Fruit fly (Drosophila melanogaster): Measurements from ENCODE around the gene CBP.

DNA sequence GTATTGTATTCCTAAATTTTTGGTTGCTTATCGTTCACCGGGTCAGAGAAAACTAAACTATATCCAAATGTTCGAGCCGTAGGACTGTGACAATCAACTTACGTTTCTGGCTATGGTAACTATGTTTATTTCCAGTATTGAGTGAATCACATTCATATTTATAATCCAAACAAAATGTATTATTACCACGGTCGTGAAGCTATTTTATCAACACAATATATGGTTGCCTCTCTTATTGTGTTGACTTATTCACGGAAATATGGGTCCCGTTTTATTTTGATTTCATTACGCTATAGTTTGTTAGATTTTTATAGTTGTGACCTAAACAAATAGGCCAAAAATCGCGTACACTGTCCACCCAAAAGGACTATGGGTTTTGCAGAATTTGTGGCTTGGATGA lies 10.3 kb downstream of the CBP start, which contains the start of gene CG15034:
- no peak for TF ChIP-seq spab (GFP tag; optimal IDR thresholded peaks at IDR 0.05)
- TF ChIP-seq CG4318 (GFP tag; optimal IDR thresholded peaks at IDR 0.05) = no peak
- no peak for TF ChIP-seq Ets96B (tag; optimal IDR thresholded peaks at IDR 0.05)
- no peak for TF ChIP-seq OdsH (GFP tag; optimal IDR thresholded peaks at IDR 0.05)
- TF ChIP-seq fkh (GFP tag; optimal IDR thresholded peaks at IDR 0.05) = no peak
- TF ChIP-seq cyc (GFP tag; optimal IDR thresholded peaks at IDR 0.05) = no peak
- TF ChIP-seq CG11762 (GFP tag; optimal IDR thresholded peaks at IDR 0.05; ENCODE audit: insufficient read depth) = no peak
- no peak for TF ChIP-seq CG6163 (GFP tag; IDR thresholded peaks at IDR 0.05)
- TF ChIP-seq CG32006 (GFP tag; optimal IDR thresholded peaks at IDR 0.05) = no peak
- no peak for TF ChIP-seq Eip75B (GFP tag; optimal IDR thresholded peaks at IDR 0.05)
- TF ChIP-seq CG10631 (GFP tag; optimal IDR thresholded peaks at IDR 0.05) = no peak
- TF ChIP-seq dsx (GFP tag; optimal IDR thresholded peaks at IDR 0.05; ENCODE audit: poor library complexity, severe bottlenecking) = no peak
- TF ChIP-seq CG8632 (GFP tag; optimal IDR thresholded peaks at IDR 0.05) = no peak
- TF ChIP-seq Smox (GFP tag; optimal IDR thresholded peaks at IDR 0.05) = no peak

Data from whole organism, prepupa.